Fruit fly (Drosophila melanogaster) whole organism, embryonic: ENCODE measurements around the gene CG43850.

Experiments
- Atf6 ChIP-seq: fragments of 200-800 bp; sonication (Bioruptor generic); IDR thresholded peaks from 2 replicates; pipeline ENCODE4 v1.3.6; 2022; ENCODE audit warnings: missing biosample characterization, missing genetic modification characterization
- BtbVII ChIP-seq: fragments of 200-800 bp; sonication (Bioruptor generic); optimal IDR thresholded peaks from 3 replicates; lab custom pipeline; 2017; ENCODE audit warnings: missing biosample characterization, mild to moderate bottlenecking, missing genetic modification characterization
- CG10366 ChIP-seq: fragments of 200-800 bp; sonication (Bioruptor generic); IDR thresholded peaks from 2 replicates; pipeline ENCODE4 v1.3.6; 2022; ENCODE audit warnings: missing biosample characterization, missing genetic modification characterization
- CG11560 ChIP-seq: fragments of 200-800 bp; sonication (Bioruptor generic); IDR thresholded peaks from 3 replicates; pipeline ENCODE4 v1.3.6; 2022; ENCODE audit warnings: missing biosample characterization, missing genetic modification characterization
- CG13123 ChIP-seq: fragments of 200-800 bp; sonication (Bioruptor generic); optimal IDR thresholded peaks from 2 replicates; lab custom pipeline; 2016; ENCODE audit warnings: missing biosample characterization, missing genetic modification characterization
- CG13624 ChIP-seq: fragments of 200-800 bp; sonication (Bioruptor generic); optimal IDR thresholded peaks from 2 replicates; lab custom pipeline; 2016; ENCODE audit warnings: missing biosample characterization, missing genetic modification characterization
- CG14441 ChIP-seq: fragments of 200-800 bp; sonication (Bioruptor generic); IDR thresholded peaks from 2 replicates; pipeline ENCODE4 v1.3.6; 2022; ENCODE audit warnings: missing biosample characterization, missing genetic modification characterization
- CG14667 ChIP-seq: fragments of 200-800 bp; sonication (Bioruptor generic); IDR thresholded peaks from 2 replicates; pipeline ENCODE4 v1.3.6; 2022; ENCODE audit warnings: missing biosample characterization, missing genetic modification characterization
- CG15479 ChIP-seq: fragments of 200-800 bp; sonication (Bioruptor generic); optimal IDR thresholded peaks from 3 replicates; lab custom pipeline; 2019; ENCODE audit warnings: missing biosample characterization, mild to moderate bottlenecking, missing genetic modification characterization, moderate library complexity
- CG15601 ChIP-seq: fragments of 200-800 bp; sonication (Bioruptor generic); optimal IDR thresholded peaks from 3 replicates; lab custom pipeline; 2019; ENCODE audit warnings: missing biosample characterization, mild to moderate bottlenecking, missing genetic modification characterization, moderate library complexity
- CG17568 ChIP-seq: fragments of 200-800 bp; sonication (Bioruptor generic); optimal IDR thresholded peaks from 2 replicates; lab custom pipeline; 2018; ENCODE audit warnings: missing biosample characterization, mild to moderate bottlenecking, missing genetic modification characterization, moderate library complexity
- CG18011 ChIP-seq: fragments of 200-800 bp; sonication (Bioruptor generic); optimal IDR thresholded peaks from 2 replicates; lab custom pipeline; 2017; ENCODE audit warnings: missing biosample characterization, missing genetic modification characterization, mild to moderate bottlenecking, moderate library complexity, missing genotype
- CG33557 ChIP-seq: fragments of 200-800 bp; sonication (Bioruptor generic); optimal IDR thresholded peaks from 2 replicates; lab custom pipeline; 2019; ENCODE audit warnings: missing biosample characterization, mild to moderate bottlenecking, missing genetic modification characterization, moderate library complexity
- CG4854 ChIP-seq: fragments of 200-800 bp; sonication (Bioruptor generic); optimal IDR thresholded peaks from 2 replicates; lab custom pipeline; 2016; ENCODE audit warnings: missing biosample characterization, missing genetic modification characterization, inconsistent platforms
- CG6272 ChIP-seq: fragments of 200-800 bp; sonication (Bioruptor generic); IDR thresholded peaks from 2 replicates; pipeline ENCODE4 v1.3.6; 2022; ENCODE audit warnings: missing biosample characterization, missing genetic modification characterization
- CG7839 ChIP-seq: fragments of 200-800 bp; sonication (Bioruptor generic); optimal IDR thresholded peaks from 3 replicates; lab custom pipeline; 2018; ENCODE audit warnings: missing biosample characterization, mild to moderate bottlenecking, missing genetic modification characterization, moderate library complexity
- CG9876 ChIP-seq: fragments of 200-800 bp; sonication (Bioruptor generic); optimal IDR thresholded peaks from 2 replicates; lab custom pipeline; 2016; ENCODE audit warnings: missing biosample characterization, missing genetic modification characterization
- D ChIP-seq, 2 experiments: fragments of 200-800 bp in 1 of 2; fragments of >200 bp in 1 of 2; sonication (Bioruptor generic) in 1 of 2; optimal IDR thresholded peaks; 2 replicates in 1 of 2; 3 replicates in 1 of 2; lab custom pipeline; 2017; ENCODE audit warnings: mild to moderate bottlenecking in 1 of 2, missing biosample characterization in 1 of 2, missing genetic modification characterization in 1 of 2, missing genetic modification reagents in 1 of 2
- Dbx ChIP-seq: fragments of 200-800 bp; sonication (Bioruptor generic); IDR thresholded peaks from 3 replicates; pipeline ENCODE4 v1.3.6; 2022; ENCODE audit warnings: missing biosample characterization, missing genetic modification characterization
- Dp ChIP-seq: fragments of 200-800 bp; sonication (Bioruptor generic); optimal IDR thresholded peaks from 2 replicates; lab custom pipeline; 2018; ENCODE audit warnings: missing biosample characterization, mild to moderate bottlenecking, missing genetic modification characterization, moderate library complexity
- Gsc ChIP-seq: fragments of 200-800 bp; sonication (Bioruptor generic); IDR thresholded peaks from 2 replicates; pipeline ENCODE4 v1.3.6; 2022; ENCODE audit warnings: missing biosample characterization, missing genetic modification characterization
- Lim3 ChIP-seq: fragments of 200-800 bp; sonication (Bioruptor generic); IDR thresholded peaks from 2 replicates; pipeline ENCODE4 v1.3.6; 2022; ENCODE audit warnings: missing biosample characterization, missing genetic modification characterization
- Meics ChIP-seq: fragments of 200-800 bp; sonication (Bioruptor generic); optimal IDR thresholded peaks from 2 replicates; lab custom pipeline; 2017; ENCODE audit warnings: missing biosample characterization, mild to moderate bottlenecking, missing genetic modification characterization
- NC2β ChIP-seq: fragments of 200-800 bp; sonication (Bioruptor generic); optimal IDR thresholded peaks from 2 replicates; lab custom pipeline; 2016; ENCODE audit warnings: missing biosample characterization, missing genetic modification characterization
- Neu2 ChIP-seq: fragments of 200-800 bp; sonication (Bioruptor generic); optimal IDR thresholded peaks from 3 replicates; lab custom pipeline; 2016; ENCODE audit warnings: missing biosample characterization, missing genetic modification characterization, borderline replicate concordance
- Optix ChIP-seq: fragments of 200-800 bp; sonication (Bioruptor generic); IDR thresholded peaks from 3 replicates; pipeline ENCODE4 v1.3.6; 2022; ENCODE audit warnings: missing biosample characterization, missing genetic modification characterization
- Side ChIP-seq: fragments of 200-800 bp; sonication (Bioruptor generic); optimal IDR thresholded peaks from 2 replicates; lab custom pipeline; 2016; ENCODE audit warnings: missing biosample characterization, missing genetic modification characterization
- Sry-δ ChIP-seq: fragments of 200-800 bp; sonication (Bioruptor generic); optimal IDR thresholded peaks from 2 replicates; lab custom pipeline; 2016; ENCODE audit warnings: missing biosample characterization, missing genetic modification characterization
- TFAM ChIP-seq: fragments of 200-800 bp; sonication (Bioruptor generic); optimal IDR thresholded peaks from 2 replicates; lab custom pipeline; 2017; ENCODE audit warnings: missing biosample characterization, missing genetic modification characterization, inconsistent platforms
- Taf1 ChIP-seq: fragments of 200-800 bp; sonication (Bioruptor generic); IDR thresholded peaks from 2 replicates; pipeline ENCODE4 v1.3.6; 2022; ENCODE audit warnings: missing biosample characterization, missing genetic modification characterization
- Xrp1 ChIP-seq: fragments of 200-800 bp; sonication (Bioruptor generic); IDR thresholded peaks from 2 replicates; pipeline ENCODE4 v1.3.6; 2022; ENCODE audit warnings: missing biosample characterization, missing genetic modification characterization
- abd-A ChIP-seq: fragments of 200-800 bp; sonication (Bioruptor generic); optimal IDR thresholded peaks from 3 replicates; lab custom pipeline; 2019; ENCODE audit warnings: missing biosample characterization, mild to moderate bottlenecking, missing genetic modification characterization, moderate library complexity
- ara ChIP-seq: fragments of 200-800 bp; sonication (Bioruptor generic); IDR thresholded peaks from 2 replicates; pipeline ENCODE4 v1.3.6; 2022; ENCODE audit warnings: missing biosample characterization, missing genetic modification characterization
- ase ChIP-seq: fragments of 200-800 bp; sonication (Bioruptor generic); IDR thresholded peaks from 3 replicates; pipeline ENCODE4 v1.3.6; 2022; ENCODE audit warnings: missing biosample characterization, missing genetic modification characterization
- dimm ChIP-seq: fragments of 200-800 bp; sonication (Bioruptor generic); IDR thresholded peaks from 2 replicates; pipeline ENCODE4 v1.3.6; 2022; ENCODE audit warnings: missing biosample characterization, missing genetic modification characterization
- fu2 ChIP-seq: fragments of 200-800 bp; sonication (Bioruptor generic); optimal IDR thresholded peaks from 2 replicates; lab custom pipeline; 2016; ENCODE audit warnings: missing biosample characterization, missing genetic modification characterization
- gcm ChIP-seq: fragments of 200-800 bp; sonication (Bioruptor generic); optimal IDR thresholded peaks from 2 replicates; lab custom pipeline; 2019; ENCODE audit warnings: missing biosample characterization, mild to moderate bottlenecking, missing genetic modification characterization, moderate library complexity
- mam ChIP-seq: fragments of 200-800 bp; sonication (Bioruptor generic); optimal IDR thresholded peaks from 3 replicates; lab custom pipeline; 2016; ENCODE audit warnings: missing biosample characterization, missing genetic modification characterization
- peb ChIP-seq: fragments of 200-800 bp; sonication (Bioruptor generic); IDR thresholded peaks from 2 replicates; pipeline ENCODE4 v1.3.6; 2022; ENCODE audit warnings: missing biosample characterization, missing genetic modification characterization
- sens-2 ChIP-seq: fragments of 200-800 bp; sonication (Bioruptor generic); IDR thresholded peaks from 2 replicates; pipeline ENCODE4 v1.3.6; 2022; ENCODE audit warnings: missing biosample characterization, missing genetic modification characterization
- shn ChIP-seq: fragments of 200-800 bp; sonication (Bioruptor generic); optimal IDR thresholded peaks from 3 replicates; lab custom pipeline; 2016; ENCODE audit warnings: missing biosample characterization, missing genetic modification characterization
- sqz ChIP-seq: fragments of 200-800 bp; sonication (Bioruptor generic); optimal IDR thresholded peaks from 3 replicates; lab custom pipeline; 2018; ENCODE audit warnings: missing biosample characterization, mild to moderate bottlenecking, missing genetic modification characterization
- tna ChIP-seq: fragments of 200-800 bp; sonication (Bioruptor generic); IDR thresholded peaks from 2 replicates; pipeline ENCODE4 v1.3.6; 2022; ENCODE audit warnings: missing biosample characterization, missing genetic modification characterization; ENCODE audit not compliant: partially characterized antibody
- trem ChIP-seq: fragments of 200-800 bp; optimal IDR thresholded peaks from 3 replicates; lab custom pipeline; 2019; ENCODE audit warnings: missing biosample characterization, mild to moderate bottlenecking, missing genetic modification characterization, moderate library complexity
- unc-4 ChIP-seq: fragments of 200-800 bp; sonication (Bioruptor generic); IDR thresholded peaks from 2 replicates; pipeline ENCODE4 v1.3.6; 2022; ENCODE audit warnings: missing biosample characterization, missing genetic modification characterization; ENCODE audit not compliant: partially characterized antibody
- vvl ChIP-seq: fragments of 200-800 bp; sonication (Bioruptor generic); IDR thresholded peaks from 2 replicates; pipeline ENCODE4 v1.3.6; 2022; ENCODE audit warnings: missing biosample characterization, missing genetic modification characterization

CG43850 gene

dm6 chr2L:13414525-13415481 is at the start of gene CG43850, which contains the start of the genes CG16956 and CG42784 (continued):
- TF ChIP-seq ase (GFP tag; lab: Robert Waterston, UW), result 0 out of 3 replicates have a peak, but pooled peaks have one; percentile 7
- TF ChIP-seq Xrp1 (GFP tag; lab: Robert Waterston, UW), result no peak
- TF ChIP-seq sens-2 (GFP tag; lab: Robert Waterston, UW), result peak; percentile 20; the same call in 1 of the 2 replicates
- peak; percentile 64 for TF ChIP-seq Atf6 (GFP tag; lab: Robert Waterston, UW)
- no peak for TF ChIP-seq CG10366 (GFP tag; lab: Robert Waterston, UW)
- TF ChIP-seq tna (GFP tag; lab: Robert Waterston, UW), result no peak
- no peak for TF ChIP-seq Gsc (GFP tag; lab: Robert Waterston, UW)
- TF ChIP-seq BtbVII, result peak; percentile 81
- TF ChIP-seq CG9876 (GFP tag; lab: Kevin White, UChicago), result no peak
- no peak for TF ChIP-seq mam (GFP tag; lab: Kevin White, UChicago)
- TF ChIP-seq Dp, result no peak
- no peak for TF ChIP-seq peb (GFP tag; lab: Robert Waterston, UW)
- no peak for TF ChIP-seq unc-4
- 0 out of 2 replicates have a peak, but pooled peaks have one; percentile 60 for TF ChIP-seq vvl
- TF ChIP-seq CG15479 (GFP tag; lab: Kevin White, UChicago), result no peak
- no peak for TF ChIP-seq gcm (GFP tag; lab: Kevin White, UChicago)
- no peak for TF ChIP-seq CG6272
- no peak for TF ChIP-seq ara
- no peak for TF ChIP-seq shn
- TF ChIP-seq NC2β (GFP tag; lab: Kevin White, UChicago), result no peak
- TF ChIP-seq CG4854, result no peak
- TF ChIP-seq Dbx (GFP tag; lab: Robert Waterston, UW), result no peak
- peak; percentile 56 for TF ChIP-seq CG7839 (tag; lab: Kevin White, UChicago)
- peak; percentile 13 for TF ChIP-seq CG18011 (GFP tag; lab: Kevin White, UChicago)
- no peak for TF ChIP-seq CG11560
- no peak for TF ChIP-seq Lim3 (GFP tag; lab: Robert Waterston, UW)
- TF ChIP-seq CG13624, result peak; percentile 50
- no peak for TF ChIP-seq D (optimal IDR thresholded peaks at IDR 0.05; lab: Kevin White, UChicago)
- TF ChIP-seq D (GFP tag; optimal IDR thresholded peaks at IDR 0.05; lab: Kevin White, UChicago), result no peak
- peak; percentile 28 for TF ChIP-seq Side (GFP tag; lab: Kevin White, UChicago)
- TF ChIP-seq abd-A (tag; lab: Kevin White, UChicago), result no peak
- TF ChIP-seq CG14441 (GFP tag; lab: Robert Waterston, UW), result 0 out of 2 replicates have a peak, but pooled peaks have one; percentile 11
- no peak for TF ChIP-seq dimm
- TF ChIP-seq fu2, result no peak
- TF ChIP-seq Sry-δ (GFP tag; lab: Kevin White, UChicago), result no peak
- TF ChIP-seq CG14667 (GFP tag; lab: Robert Waterston, UW), result no peak
- TF ChIP-seq Taf1, result no peak
- no peak for TF ChIP-seq CG15601 (tag; lab: Kevin White, UChicago)
- TF ChIP-seq CG17568 (GFP tag; lab: Kevin White, UChicago), result peak; percentile 87
- TF ChIP-seq TFAM, result no peak
- TF ChIP-seq sqz, result peak; percentile 26
- no peak for TF ChIP-seq CG33557 (GFP tag; lab: Kevin White, UChicago)
- no peak for TF ChIP-seq Optix (GFP tag; lab: Robert Waterston, UW)
- TF ChIP-seq CG13123 (GFP tag; lab: Kevin White, UChicago), result no peak
- TF ChIP-seq Neu2 (GFP tag; lab: Kevin White, UChicago), result no peak
- TF ChIP-seq trem (tag; lab: Kevin White, UChicago), result no peak
- peak; percentile 87 for TF ChIP-seq Meics (GFP tag; lab: Kevin White, UChicago)
